Fruit fly (Drosophila melanogaster): ENCODE data around the gene MED30.

DNA sequence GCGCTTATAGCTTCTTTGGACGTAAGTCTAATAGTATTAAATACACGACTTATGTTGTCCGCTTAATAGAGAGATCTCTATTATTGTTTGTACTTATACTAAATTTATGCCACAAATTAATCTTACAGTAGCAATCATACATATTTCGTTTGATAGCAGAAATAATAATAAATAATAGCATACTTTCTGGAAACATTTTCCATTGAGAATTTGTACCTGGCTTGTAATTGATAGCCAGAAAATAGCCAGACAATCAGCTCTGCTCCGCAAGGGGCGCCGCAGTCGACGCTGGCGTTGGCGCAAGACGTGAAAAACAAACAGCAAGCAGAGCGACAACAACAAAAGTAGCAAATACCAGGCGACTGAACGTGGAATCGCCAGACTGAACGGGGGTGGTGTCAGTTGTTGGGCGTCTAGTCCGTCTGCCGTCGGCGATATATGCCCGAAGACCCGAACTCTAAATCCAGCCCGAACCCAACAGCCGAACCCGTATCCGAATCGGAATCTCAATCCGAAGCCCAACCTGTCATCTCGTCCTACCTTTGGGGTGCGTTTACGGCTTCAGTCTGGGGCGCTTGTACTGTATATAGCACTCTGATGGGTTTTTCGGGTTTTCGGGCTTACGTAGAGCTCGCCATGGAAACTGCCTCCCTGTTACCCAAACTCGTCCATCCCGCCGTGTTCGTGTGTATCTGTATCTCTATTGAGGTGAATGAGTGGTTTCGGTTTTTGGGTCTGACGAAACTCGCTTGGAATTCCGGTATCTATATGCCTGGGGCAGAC, 45.7 kb upstream of the MED30 start:
- TF ChIP-seq OdsH (GFP tag; optimal IDR thresholded peaks at IDR 0.05): peak; percentile 38
- no peak for TF ChIP-seq usp (GFP tag; optimal IDR thresholded peaks at IDR 0.05)
- peak; percentile 20 for TF ChIP-seq rgr (GFP tag; optimal IDR thresholded peaks at IDR 0.05)
- TF ChIP-seq sv (GFP tag; optimal IDR thresholded peaks at IDR 0.05): peak; percentile 33
- TF ChIP-seq woc (GFP tag; optimal IDR thresholded peaks at IDR 0.05): peak; percentile 83
- TF ChIP-seq Dfd (GFP tag; optimal IDR thresholded peaks at IDR 0.05): no peak
- no peak for TF ChIP-seq CrebA (GFP tag; optimal IDR thresholded peaks at IDR 0.05; ENCODE audit: borderline replicate concordance)
- peak; percentile 55 for TF ChIP-seq h (GFP tag; optimal IDR thresholded peaks at IDR 0.05)
- peak; percentile 47 for TF ChIP-seq br (GFP tag; optimal IDR thresholded peaks at IDR 0.05)
